Worm (Caenorhabditis elegans) whole organism, L2 larva: ENCODE results near the gene F10G7.9.

Experiments
- C34F6.9 ChIP-seq: fragments of 150-350 bp; optimal IDR thresholded peaks from 2 replicates; lab custom pipeline; 2014; ENCODE audit warnings: missing biosample characterization, missing genetic modification characterization
- F13H6.1 ChIP-seq: sonication (generic microtip); optimal IDR thresholded peaks from 2 replicates; lab custom pipeline; 2016; ENCODE audit warnings: missing genetic modification characterization, missing compliant biosample characterization
- R02D3.7 ChIP-seq: fragments of 150-350 bp; optimal IDR thresholded peaks from 2 replicates; lab custom pipeline; 2014; ENCODE audit warnings: missing biosample characterization, missing genetic modification characterization
- alr-1 ChIP-seq: fragments of 150-350 bp; optimal IDR thresholded peaks from 2 replicates; lab custom pipeline; 2014; ENCODE audit warnings: missing biosample characterization, missing genetic modification characterization
- ama-1 ChIP-seq: fragments of 150-350 bp; optimal IDR thresholded peaks from 2 replicates; lab custom pipeline; 2018; ENCODE audit warnings: inconsistent platforms
- blmp-1 ChIP-seq: sonication (generic microtip); optimal IDR thresholded peaks from 2 replicates; lab custom pipeline; 2017; ENCODE audit warnings: missing genetic modification characterization, mild to moderate bottlenecking, missing compliant biosample characterization, antibody characterized with exemption, moderate library complexity; ENCODE audit not compliant: insufficient read depth
- crh-2 ChIP-seq: sonication (generic microtip); optimal IDR thresholded peaks from 2 replicates; lab custom pipeline; 2017; ENCODE audit warnings: missing biosample characterization, missing genetic modification characterization
- egl-27 ChIP-seq: sonication (generic microtip); optimal IDR thresholded peaks from 3 replicates; lab custom pipeline; 2017; ENCODE audit warnings: missing biosample characterization, missing genetic modification reagents, missing genetic modification characterization
- elt-1 ChIP-seq: fragments of 150-350 bp; optimal IDR thresholded peaks from 2 replicates; lab custom pipeline; 2014; ENCODE audit warnings: missing biosample characterization, missing genetic modification characterization
- elt-3 ChIP-seq: sonication (generic microtip); optimal IDR thresholded peaks from 2 replicates; lab custom pipeline; 2017; ENCODE audit warnings: missing biosample characterization, missing genetic modification characterization
- fos-1 ChIP-seq: fragments of 150-350 bp; optimal IDR thresholded peaks from 2 replicates; lab custom pipeline; 2014; ENCODE audit warnings: missing biosample characterization, missing genetic modification characterization
- gmeb-1 ChIP-seq: fragments of 150-350 bp; optimal IDR thresholded peaks from 2 replicates; lab custom pipeline; 2014; ENCODE audit warnings: missing biosample characterization, missing genetic modification characterization
- lin-11 ChIP-seq: fragments of 150-350 bp; sonication (generic microtip); optimal IDR thresholded peaks from 2 replicates; lab custom pipeline; 2014; ENCODE audit warnings: missing biosample characterization, missing genetic modification characterization, inconsistent platforms, mixed read lengths
- lsy-2 ChIP-seq, 2 experiments: fragments of 150-350 bp in 1 of 2; sonication (generic microtip) in 1 of 2; optimal IDR thresholded peaks; 2 replicates each; lab custom pipeline; 2014 to 2017; ENCODE audit warnings: missing biosample characterization in 2 of 2, missing genetic modification characterization in 2 of 2
- mab-5 ChIP-seq: fragments of 150-350 bp; optimal IDR thresholded peaks from 2 replicates; lab custom pipeline; 2014; ENCODE audit warnings: missing biosample characterization, missing genetic modification characterization
- mbf-1 ChIP-seq: sonication (generic microtip); optimal IDR thresholded peaks from 2 replicates; lab custom pipeline; 2017; ENCODE audit warnings: missing biosample characterization, missing genetic modification characterization
- mdl-1 ChIP-seq, 2 experiments: fragments of 150-350 bp in 1 of 2; sonication (generic microtip) in 1 of 2; optimal IDR thresholded peaks; 2 replicates each; lab custom pipeline; 2017; ENCODE audit warnings: missing biosample characterization in 2 of 2, missing genetic modification characterization in 2 of 2
- nhr-10 ChIP-seq: sonication (generic microtip); optimal IDR thresholded peaks from 2 replicates; lab custom pipeline; 2017; ENCODE audit warnings: missing biosample characterization, missing genetic modification characterization
- nhr-11 ChIP-seq: fragments of 150-350 bp; optimal IDR thresholded peaks from 2 replicates; lab custom pipeline; 2014; ENCODE audit warnings: missing biosample characterization, missing genetic modification characterization
- nhr-12 ChIP-seq: fragments of 150-350 bp; optimal IDR thresholded peaks from 2 replicates; lab custom pipeline; 2014; ENCODE audit warnings: missing biosample characterization, missing genetic modification characterization
- nhr-129 ChIP-seq: fragments of 150-350 bp; optimal IDR thresholded peaks from 2 replicates; lab custom pipeline; 2014; ENCODE audit warnings: missing biosample characterization, missing genetic modification characterization
- nhr-21 ChIP-seq: fragments of 150-350 bp; optimal IDR thresholded peaks from 2 replicates; lab custom pipeline; 2014; ENCODE audit warnings: missing biosample characterization, missing genetic modification characterization
- nhr-23 ChIP-seq: fragments of 150-350 bp; optimal IDR thresholded peaks from 2 replicates; lab custom pipeline; 2014; ENCODE audit warnings: missing biosample characterization, missing genetic modification reagents, missing genetic modification characterization
- nhr-237 ChIP-seq: fragments of 150-350 bp; optimal IDR thresholded peaks from 2 replicates; lab custom pipeline; 2014; ENCODE audit warnings: missing biosample characterization, missing genetic modification characterization
- nhr-25 ChIP-seq: fragments of 150-350 bp; sonication (generic microtip); optimal IDR thresholded peaks from 3 replicates; lab custom pipeline; 2014; ENCODE audit warnings: missing biosample characterization, missing genetic modification characterization
- nhr-6 ChIP-seq: fragments of 150-350 bp; optimal IDR thresholded peaks from 2 replicates; lab custom pipeline; 2014; ENCODE audit warnings: missing biosample characterization, missing genetic modification characterization
- nhr-77 ChIP-seq: fragments of 150-350 bp; optimal IDR thresholded peaks from 2 replicates; lab custom pipeline; 2014; ENCODE audit warnings: missing biosample characterization, missing genetic modification characterization
- sem-4 ChIP-seq: fragments of 150-350 bp; optimal IDR thresholded peaks from 2 replicates; lab custom pipeline; 2014; ENCODE audit warnings: missing biosample characterization, missing genetic modification reagents, missing genetic modification characterization
- sma-3 ChIP-seq: sonication (generic microtip); optimal IDR thresholded peaks from 2 replicates; lab custom pipeline; 2016; ENCODE audit warnings: missing genetic modification reagents, missing genetic modification characterization, missing compliant biosample characterization
- sma-9 ChIP-seq, 2 experiments: fragments of 150-350 bp in 1 of 2; sonication (generic microtip) in 1 of 2; optimal IDR thresholded peaks; 2 replicates each; lab custom pipeline; 2014 to 2016; ENCODE audit warnings: missing genetic modification characterization in 2 of 2, mild to moderate bottlenecking in 1 of 2, missing biosample characterization in 1 of 2, missing compliant biosample characterization in 1 of 2, missing genetic modification reagents in 1 of 2, moderate library complexity in 1 of 2
- unc-39 ChIP-seq: fragments of 150-350 bp; optimal IDR thresholded peaks from 2 replicates; lab custom pipeline; 2014; ENCODE audit warnings: missing biosample characterization, missing genetic modification characterization
- unc-55 ChIP-seq: fragments of 150-350 bp; sonication (generic microtip); optimal IDR thresholded peaks from 3 replicates; lab custom pipeline; 2014; ENCODE audit warnings: missing biosample characterization, missing genetic modification reagents, missing genetic modification characterization
- ztf-1 ChIP-seq: fragments of 200-800 bp; sonication (Bioruptor generic); conservative IDR thresholded peaks from 2 replicates; pipeline ENCODE4 v1.3.6; 2022; ENCODE audit warnings: missing genetic modification characterization, missing compliant biosample characterization
- ztf-4 ChIP-seq: fragments of 150-350 bp; optimal IDR thresholded peaks from 2 replicates; lab custom pipeline; 2014; ENCODE audit warnings: missing biosample characterization, missing genetic modification characterization

Gene F10G7.9

ce11 chrII:4706359-4706871 is at the start of gene F10G7.9, which contains the start of gene tsn-1:
F10G7.9 (minus strand) TSS chrII:4706485.
tsn-1 (plus strand) TSS chrII:4706821.
- peak; percentile 82 for TF ChIP-seq C34F6.9 (tag; lab: Kevin White, UChicago)
- TF ChIP-seq sem-4 (tag; lab: Kevin White, UChicago) = no peak
- no peak for TF ChIP-seq mab-5 (tag; lab: Kevin White, UChicago)
- TF ChIP-seq sma-3 = peak; percentile 47
- peak; percentile 25 for TF ChIP-seq ama-1
- peak; percentile 86 to 97 for TF ChIP-seq lsy-2 (tag; optimal IDR thresholded peaks at IDR 0.05; lab: Kevin White, UChicago)
- peak; percentile 67 for TF ChIP-seq unc-55
- peak; percentile 7 for TF ChIP-seq nhr-21
- peak; percentile 69 for TF ChIP-seq fos-1 (tag; lab: Kevin White, UChicago)
- TF ChIP-seq crh-2 (tag; lab: Kevin White, UChicago) = peak; percentile 52
- peak; percentile 29 for TF ChIP-seq nhr-129 (tag; lab: Kevin White, UChicago)
- TF ChIP-seq F13H6.1 (tag; lab: Kevin White, UChicago) = peak; percentile 35
- TF ChIP-seq lin-11 (tag; lab: Kevin White, UChicago) = peak; percentile 45
- TF ChIP-seq egl-27 (tag; lab: Kevin White, UChicago) = peak; percentile 23
- no peak for TF ChIP-seq R02D3.7 (tag; lab: Kevin White, UChicago)
- TF ChIP-seq sma-9 (GFP tag; optimal IDR thresholded peaks at IDR 0.05; lab: Kevin White, UChicago) = peak; percentile 22
- no peak for TF ChIP-seq sma-9 (tag; optimal IDR thresholded peaks at IDR 0.05; lab: Kevin White, UChicago)
- TF ChIP-seq nhr-25 (tag; lab: Kevin White, UChicago) = peak; percentile 41
- TF ChIP-seq nhr-10 = no peak
- peak; percentile 69 for TF ChIP-seq gmeb-1 (tag; lab: Kevin White, UChicago)

ce11 chrII:4755654-4756053 is 49.4 kb upstream of the F10G7.9 start:
- TF ChIP-seq elt-1 (tag; lab: Kevin White, UChicago) = no peak
- no peak for TF ChIP-seq gmeb-1 (tag; lab: Kevin White, UChicago)
- no peak for TF ChIP-seq ztf-4

- TF ChIP-seq nhr-21 (no peak), R02D3.7 (tag; lab: Kevin White, UChicago) (no peak), elt-3 (tag; lab: Kevin White, UChicago) (no peak), nhr-129 (tag; lab: Kevin White, UChicago) (no peak), unc-55 (no peak), nhr-25 (tag; lab: Kevin White, UChicago) (no peak), sma-3 (no peak), mbf-1 (no peak), fos-1 (tag; lab: Kevin White, UChicago) (no peak), nhr-10 (no peak), unc-39 (no peak), ztf-1 (GFP tag; lab: Robert Waterston, UW) (no peak), ama-1 (no peak), alr-1 (no peak), blmp-1 (tag; lab: Kevin White, UChicago) (no peak), F13H6.1 (tag; lab: Kevin White, UChicago) (no peak), nhr-11 (no peak), nhr-6 (tag; lab: Kevin White, UChicago) (no peak), nhr-23 (tag; lab: Kevin White, UChicago) (no peak)
Observed at ce11 chrII:4753133-4753532, 46.8 kb upstream of the F10G7.9 start, which contains the start of gene C27D9.1. C27D9.1 (plus strand) TSS chrII:4753413.

- TF ChIP-seq nhr-77 (tag; lab: Kevin White, UChicago) (no peak), sem-4 (tag; lab: Kevin White, UChicago) (no peak), nhr-237 (tag; lab: Kevin White, UChicago) (no peak), ama-1 (no peak)
Observed at ce11 chrII:4752257-4752728, 46.0 kb upstream of the F10G7.9 start, which contains the start of gene F41C3.1. F41C3.1 (plus strand) TSS chrII:4752307.

ce11 chrII:4749581-4749980 is 43.3 kb upstream of the F10G7.9 start, which contains the start of gene F41C3.2:
F41C3.2 (plus strand) TSS chrII:4749968.
- TF ChIP-seq nhr-21 (peak; percentile 4), mdl-1 (tag; optimal IDR thresholded peaks at IDR 0.05; lab: Kevin White, UChicago) (no peak), ama-1 (peak; percentile 41), nhr-12 (tag; lab: Kevin White, UChicago) (no peak), mab-5 (tag; lab: Kevin White, UChicago) (no peak), blmp-1 (tag; lab: Kevin White, UChicago) (peak; percentile 33), sma-9 (GFP tag; optimal IDR thresholded peaks at IDR 0.05; lab: Kevin White, UChicago) (peak; percentile 57), sma-9 (tag; optimal IDR thresholded peaks at IDR 0.05; lab: Kevin White, UChicago) (no peak), nhr-25 (tag; lab: Kevin White, UChicago) (peak; percentile 35), nhr-11 (no peak), nhr-23 (tag; lab: Kevin White, UChicago) (no peak)
